Worm (Caenorhabditis elegans) whole organism, L1 larva: ENCODE measurements around the gene nhr-98.

Experiments
- C16A3.4 ChIP-seq: fragments of 150-350 bp; optimal IDR thresholded peaks from 2 replicates; lab custom pipeline; 2014; ENCODE audit warnings: missing biosample characterization, missing genetic modification characterization
- F16B12.6 ChIP-seq: fragments of 150-350 bp; optimal IDR thresholded peaks from 2 replicates; lab custom pipeline; 2014; ENCODE audit warnings: missing biosample characterization, missing genetic modification characterization
- Y116A8C.19 ChIP-seq: sonication (generic microtip); optimal IDR thresholded peaks from 2 replicates; lab custom pipeline; 2016; ENCODE audit warnings: missing compliant biosample characterization, missing genetic modification characterization, borderline replicate concordance
- alr-1 ChIP-seq: fragments of 200-800 bp; sonication (Bioruptor generic); optimal IDR thresholded peaks from 2 replicates; lab custom pipeline; 2018; ENCODE audit warnings: borderline replicate concordance, mild to moderate bottlenecking, missing genetic modification characterization, missing compliant biosample characterization
- aly-2 ChIP-seq: fragments of 150-350 bp; optimal IDR thresholded peaks from 2 replicates; lab custom pipeline; 2014; ENCODE audit warnings: missing biosample characterization, missing genetic modification characterization
- blmp-1 ChIP-seq: fragments of 150-350 bp; optimal IDR thresholded peaks from 2 replicates; lab custom pipeline; 2014; ENCODE audit warnings: missing biosample characterization, missing genetic modification characterization
- ceh-82 ChIP-seq, 3 experiments: fragments of 150-350 bp in 1 of 3; sonication (generic microtip) in 2 of 3; optimal IDR thresholded peaks; 2 replicates each; lab custom pipeline; 2014 to 2017; ENCODE audit warnings: missing biosample characterization in 3 of 3, missing genetic modification characterization in 3 of 3
- ceh-88 ChIP-seq: fragments of 200-800 bp; sonication (Bioruptor generic); IDR thresholded peaks from 2 replicates; pipeline ENCODE4 v1.3.6; 2022; ENCODE audit warnings: missing genetic modification characterization, missing compliant biosample characterization
- dsc-1 ChIP-seq: sonication (generic microtip); optimal IDR thresholded peaks from 2 replicates; lab custom pipeline; 2016; ENCODE audit warnings: mild to moderate bottlenecking, missing genetic modification characterization, missing compliant biosample characterization
- efl-1 ChIP-seq, 4 experiments: fragments of 150-350 bp; optimal IDR thresholded peaks in 3 of 4; peaks in 1 of 4; 1 replicate in 1 of 4; 2 replicates in 3 of 4; lab custom pipeline; 2014; ENCODE audit warnings: missing biosample characterization in 2 of 4, missing genetic modification characterization in 2 of 4, missing genetic modification reagents in 2 of 4
- egl-27 ChIP-seq, 2 experiments: fragments of 150-350 bp in 1 of 2; sonication (generic microtip); optimal IDR thresholded peaks; 3 replicates each; lab custom pipeline; 2017 to 2018; ENCODE audit warnings: missing biosample characterization in 2 of 2, missing genetic modification characterization in 2 of 2, missing genetic modification reagents in 2 of 2
- elt-2 ChIP-seq: sonication (generic microtip); optimal IDR thresholded peaks from 2 replicates; lab custom pipeline; 2016; ENCODE audit warnings: missing genetic modification characterization, mild to moderate bottlenecking, inconsistent platforms, missing compliant biosample characterization, missing genetic modification reagents
- elt-3 ChIP-seq, 6 experiments: fragments of 150-350 bp in 1 of 6; sonication (generic microtip); optimal IDR thresholded peaks; 2 replicates each; lab custom pipeline; 2017 to 2018; ENCODE audit warnings: missing biosample characterization in 6 of 6, missing genetic modification characterization in 6 of 6, inconsistent platforms in 1 of 6
- fkh-4 ChIP-seq: sonication (generic microtip); optimal IDR thresholded peaks from 2 replicates; lab custom pipeline; 2016; ENCODE audit warnings: missing compliant biosample characterization, missing genetic modification characterization, borderline replicate concordance
- fkh-8 ChIP-seq: sonication (generic microtip); optimal IDR thresholded peaks from 2 replicates; lab custom pipeline; 2016; ENCODE audit warnings: mild to moderate bottlenecking, missing genetic modification characterization, missing compliant biosample characterization
- fos-1 ChIP-seq: fragments of 150-350 bp; optimal IDR thresholded peaks from 2 replicates; lab custom pipeline; 2014; ENCODE audit warnings: missing biosample characterization, missing genetic modification characterization
- hpl-2 ChIP-seq: fragments of 150-350 bp; optimal IDR thresholded peaks from 2 replicates; lab custom pipeline; 2014; ENCODE audit warnings: missing biosample characterization, missing genetic modification reagents, missing genetic modification characterization
- lin-14 ChIP-seq: fragments of 200-800 bp; sonication (Bioruptor generic); optimal IDR thresholded peaks from 2 replicates; lab custom pipeline; 2018; ENCODE audit warnings: mild to moderate bottlenecking, missing genetic modification characterization, moderate library complexity, missing compliant biosample characterization
- lin-15B ChIP-seq: fragments of 150-350 bp; sonication (generic microtip); optimal IDR thresholded peaks from 3 replicates; lab custom pipeline; 2014; ENCODE audit warnings: missing biosample characterization, missing genetic modification characterization
- lin-35 ChIP-seq, 2 experiments: fragments of 150-350 bp; optimal IDR thresholded peaks; 2 replicates each; lab custom pipeline; 2014; ENCODE audit warnings: missing biosample characterization in 2 of 2, missing genetic modification characterization in 2 of 2, missing genetic modification reagents in 2 of 2
- lin-39 ChIP-seq: fragments of 150-350 bp; optimal IDR thresholded peaks from 2 replicates; lab custom pipeline; 2014; ENCODE audit warnings: missing biosample characterization, missing genetic modification reagents, missing genetic modification characterization
- mef-2 ChIP-seq: fragments of 150-350 bp; optimal IDR thresholded peaks from 2 replicates; lab custom pipeline; 2014; ENCODE audit warnings: missing biosample characterization, missing genetic modification characterization
- nhr-11 ChIP-seq: fragments of 150-350 bp; optimal IDR thresholded peaks from 2 replicates; lab custom pipeline; 2014; ENCODE audit warnings: missing biosample characterization, missing genetic modification characterization
- nhr-19 ChIP-seq: fragments of 200-800 bp; sonication (Bioruptor generic); conservative IDR thresholded peaks from 2 replicates; pipeline ENCODE4 v1.3.6; 2022; ENCODE audit warnings: missing genetic modification characterization, missing compliant biosample characterization
- nhr-20 ChIP-seq: sonication (generic microtip); optimal IDR thresholded peaks from 2 replicates; lab custom pipeline; 2016; ENCODE audit warnings: mild to moderate bottlenecking, missing genetic modification characterization, missing compliant biosample characterization
- nhr-28 ChIP-seq: fragments of 150-350 bp; optimal IDR thresholded peaks from 2 replicates; lab custom pipeline; 2014; ENCODE audit warnings: missing biosample characterization, missing genetic modification characterization
- nhr-71 ChIP-seq: sonication (generic microtip); optimal IDR thresholded peaks from 2 replicates; lab custom pipeline; 2016; ENCODE audit warnings: mild to moderate bottlenecking, missing genetic modification characterization, moderate library complexity, missing compliant biosample characterization
- nhr-77 ChIP-seq: fragments of 150-350 bp; optimal IDR thresholded peaks from 2 replicates; lab custom pipeline; 2014; ENCODE audit warnings: missing biosample characterization, missing genetic modification characterization
- nhr-84 ChIP-seq: sonication (generic microtip); optimal IDR thresholded peaks from 2 replicates; lab custom pipeline; 2017; ENCODE audit warnings: missing biosample characterization, missing genetic modification characterization
- nhr-85 ChIP-seq: sonication (generic microtip); peaks from one replicate; lab custom pipeline; 2016; ENCODE audit warnings: missing genetic modification characterization, inconsistent platforms, missing compliant biosample characterization
- nhr-90 ChIP-seq: sonication (generic microtip); optimal IDR thresholded peaks from 2 replicates; lab custom pipeline; 2016; ENCODE audit warnings: mild to moderate bottlenecking, missing genetic modification characterization, missing compliant biosample characterization; ENCODE audit not compliant: poor library complexity
- pag-3 ChIP-seq: sonication (generic microtip); optimal IDR thresholded peaks from 2 replicates; lab custom pipeline; 2017; ENCODE audit warnings: missing genetic modification characterization, mild to moderate bottlenecking, missing compliant biosample characterization, antibody characterized with exemption, borderline replicate concordance; ENCODE audit not compliant: insufficient read depth
- snpc-4 ChIP-seq: fragments of 150-350 bp; optimal IDR thresholded peaks from 2 replicates; lab custom pipeline; 2014; ENCODE audit warnings: missing biosample characterization, missing genetic modification characterization
- sox-4 ChIP-seq: sonication (generic microtip); optimal IDR thresholded peaks from 2 replicates; lab custom pipeline; 2016; ENCODE audit warnings: missing genetic modification characterization, missing compliant biosample characterization
- sptf-1 ChIP-seq: fragments of 150-350 bp; optimal IDR thresholded peaks from 2 replicates; lab custom pipeline; 2014; ENCODE audit warnings: missing biosample characterization, missing genetic modification characterization
- sup-37 ChIP-seq: fragments of 200-800 bp; sonication (Bioruptor generic); optimal IDR thresholded peaks from 2 replicates; lab custom pipeline; 2018; ENCODE audit warnings: mild to moderate bottlenecking, missing genetic modification characterization, missing compliant biosample characterization
- swsn-7 ChIP-seq: sonication (generic microtip); optimal IDR thresholded peaks from 2 replicates; lab custom pipeline; 2016; ENCODE audit warnings: missing genetic modification characterization, missing compliant biosample characterization
- unc-30 ChIP-seq: sonication (generic microtip); optimal IDR thresholded peaks from 2 replicates; lab custom pipeline; 2017; ENCODE audit warnings: missing biosample characterization, missing genetic modification characterization
- unc-86 ChIP-seq: sonication (generic microtip); optimal IDR thresholded peaks from 2 replicates; lab custom pipeline; 2016; ENCODE audit warnings: missing genetic modification characterization, missing compliant biosample characterization
- xbp-1 ChIP-seq: sonication (generic microtip); optimal IDR thresholded peaks from 2 replicates; lab custom pipeline; 2016; ENCODE audit warnings: missing genetic modification characterization, missing compliant biosample characterization
- ztf-11 ChIP-seq, 2 experiments: sonication (generic microtip); optimal IDR thresholded peaks; 2 replicates each; lab custom pipeline; 2016 to 2017; ENCODE audit warnings: missing genetic modification characterization in 2 of 2, missing biosample characterization in 1 of 2, missing compliant biosample characterization in 1 of 2

nhr-98 gene

DNA sequence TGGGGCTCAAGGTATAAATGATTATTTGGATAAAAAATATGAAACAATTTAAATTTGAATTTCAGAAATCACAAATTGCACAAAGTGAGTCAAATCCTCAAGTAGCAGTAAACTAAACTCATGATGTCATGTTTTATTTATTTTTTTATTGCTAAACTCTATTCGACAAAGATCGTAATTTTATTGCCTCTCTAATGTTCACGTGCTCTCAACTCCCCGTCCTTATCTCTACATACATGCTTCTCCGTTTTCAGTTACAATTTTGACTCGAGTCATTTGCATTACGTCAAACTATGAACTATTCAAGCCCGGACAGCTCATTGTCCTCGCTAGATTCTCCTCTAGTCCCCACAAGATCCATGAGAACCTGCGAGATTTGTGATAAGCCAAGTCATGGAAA is 20.8 kb downstream of the nhr-98 start, which contains the start of gene nhr-99:
Gene nhr-99 (plus strand): TSS at position 263 of the 400 bp plus-strand sequence.
- TF ChIP-seq ceh-82 (tag; optimal IDR thresholded peaks at IDR 0.05; lab: Kevin White, UChicago) (no peak), Y116A8C.19 (no peak), lin-15B (tag; lab: Kevin White, UChicago) (no peak), unc-86 (tag; lab: Kevin White, UChicago) (no peak), hpl-2 (GFP tag; lab: Kevin White, UChicago) (no peak), nhr-71 (no peak), elt-3 (tag; optimal IDR thresholded peaks at IDR 0.05; lab: Kevin White, UChicago) (no peak), fkh-4 (tag; lab: Kevin White, UChicago) (no peak), nhr-77 (tag; lab: Kevin White, UChicago) (no peak), elt-2 (tag; lab: Kevin White, UChicago) (peak; percentile 62), nhr-20 (peak; percentile 40), aly-2 (no peak), nhr-84 (no peak), sup-37 (GFP tag; lab: Kevin White, UChicago) (no peak), nhr-85 (tag; lab: Kevin White, UChicago) (no peak), egl-27 (tag; optimal IDR thresholded peaks at IDR 0.05; lab: Kevin White, UChicago) (no peak), lin-35 (GFP tag; optimal IDR thresholded peaks at IDR 0.05; lab: Kevin White, UChicago) (peak in 1 of 2 experiments; percentile 10), efl-1 (optimal IDR thresholded peaks at IDR 0.05; lab: Kevin White, UChicago) (no peak), efl-1 (GFP tag; optimal IDR thresholded peaks at IDR 0.05 in 1 of 2; lab: Kevin White, UChicago) (no peak), dsc-1 (no peak), snpc-4 (tag; lab: Kevin White, UChicago) (no peak), pag-3 (tag; lab: Kevin White, UChicago) (no peak), C16A3.4 (tag; lab: Kevin White, UChicago) (no peak)
- TF ChIP-seq, all 84 proteins: peak for 3

DNA sequence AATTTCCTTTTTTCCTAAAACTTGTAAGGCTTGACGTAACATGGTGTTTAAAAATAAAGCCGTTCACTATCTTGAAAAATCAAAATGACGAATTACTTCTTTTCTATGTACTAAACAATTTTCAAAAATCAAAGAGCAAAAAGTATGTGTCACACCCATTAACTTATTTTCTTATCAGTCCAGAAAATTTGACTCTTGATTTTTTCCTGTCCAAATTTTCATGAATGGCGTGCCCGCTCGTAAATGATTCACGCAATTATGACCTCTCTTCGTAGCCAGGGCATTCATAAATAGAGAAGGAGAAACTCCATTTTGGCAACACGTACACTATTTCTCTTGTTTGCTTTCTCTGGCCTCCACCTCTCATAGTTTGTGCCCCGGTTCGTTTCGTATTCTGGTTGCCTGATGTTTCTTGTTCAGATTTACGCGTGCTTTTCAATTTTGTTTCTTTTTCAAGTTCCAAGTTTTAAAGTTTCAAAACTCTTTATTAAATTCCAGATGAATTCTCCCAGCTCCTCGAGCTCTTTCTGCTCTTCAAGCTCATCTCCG is 24.1 kb downstream of the nhr-98 start, which contains the start of gene nhr-55:
Gene nhr-55 (plus strand): TSS at position 499 of the 549 bp plus-strand sequence.
- TF ChIP-seq fkh-8 (tag; lab: Kevin White, UChicago) (peak; percentile 5), fos-1 (tag; lab: Kevin White, UChicago) (no peak), mef-2 (tag; lab: Kevin White, UChicago) (no peak), swsn-7 (tag; lab: Kevin White, UChicago) (no peak), hpl-2 (GFP tag; lab: Kevin White, UChicago) (no peak), nhr-11 (tag; lab: Kevin White, UChicago) (no peak), efl-1 (optimal IDR thresholded peaks at IDR 0.05; lab: Kevin White, UChicago) (no peak), efl-1 (GFP tag; optimal IDR thresholded peaks at IDR 0.05 in 1 of 2; lab: Kevin White, UChicago) (no peak), elt-2 (tag; lab: Kevin White, UChicago) (peak; percentile 14), blmp-1 (tag; lab: Kevin White, UChicago) (no peak), lin-35 (GFP tag; optimal IDR thresholded peaks at IDR 0.05; lab: Kevin White, UChicago) (peak in 1 of 2 experiments; percentile 1), unc-30 (no peak), lin-14 (no peak), nhr-19 (no peak)
- TF ChIP-seq, all 84 proteins: peak for 3

DNA sequence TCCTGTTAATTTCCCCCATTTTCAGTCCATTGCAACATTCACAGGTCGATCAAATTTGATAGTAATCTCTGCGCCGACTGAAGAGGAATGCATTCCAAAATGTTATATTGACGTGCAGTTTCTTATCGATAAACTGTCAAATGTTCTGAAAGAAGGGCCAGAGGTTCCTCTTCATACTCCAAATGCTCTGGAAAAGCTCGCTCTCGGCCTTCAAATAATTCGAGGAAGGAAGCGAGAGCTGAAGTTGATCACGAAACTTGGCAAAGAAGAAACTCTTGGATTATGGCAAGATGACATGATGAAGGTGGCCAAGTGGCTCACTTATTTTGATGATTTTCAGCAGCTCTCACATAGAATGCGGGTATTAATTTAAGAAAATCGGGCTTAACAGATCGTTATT is 25.4 kb downstream of the nhr-98 start:
- TF ChIP-seq alr-1 (tag; lab: Kevin White, UChicago), result no peak

DNA sequence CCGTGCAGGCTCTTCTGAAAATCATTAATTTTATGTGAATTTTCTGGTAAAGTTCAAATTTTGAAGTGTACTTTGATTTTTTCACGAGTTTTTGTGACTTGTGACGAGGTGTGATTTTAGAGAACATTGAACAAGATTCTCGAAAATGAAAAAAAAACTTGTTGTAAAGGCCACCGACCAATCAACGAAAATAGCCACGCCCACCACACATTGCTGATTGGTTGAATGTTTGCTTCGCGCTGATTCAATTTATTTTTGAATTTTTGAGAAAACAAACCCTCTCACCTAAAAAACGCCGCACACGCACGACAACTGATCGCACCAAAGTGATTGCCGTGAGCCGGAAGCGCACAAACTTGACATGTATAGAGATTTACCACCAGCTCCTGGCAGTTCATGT is 29.2 kb downstream of the nhr-98 start:
- no peak for TF ChIP-seq xbp-1
- no peak for TF ChIP-seq unc-86 (tag; lab: Kevin White, UChicago)
- no peak for TF ChIP-seq nhr-77 (tag; lab: Kevin White, UChicago)
- no peak for TF ChIP-seq nhr-90
- no peak for TF ChIP-seq ceh-88 (GFP tag; lab: Robert Waterston, UW)
- no peak for TF ChIP-seq nhr-28 (tag; lab: Kevin White, UChicago)
- no peak for TF ChIP-seq sox-4 (tag; lab: Kevin White, UChicago)
- no peak for TF ChIP-seq sptf-1 (tag; lab: Kevin White, UChicago)
- no peak for TF ChIP-seq ztf-11 (tag; optimal IDR thresholded peaks at IDR 0.05; lab: Kevin White, UChicago)
- no peak for TF ChIP-seq F16B12.6 (tag; lab: Kevin White, UChicago)
- no peak for TF ChIP-seq lin-39
- TF ChIP-seq fos-1 (tag; lab: Kevin White, UChicago), result no peak
- TF ChIP-seq Y116A8C.19, result no peak
- no peak for TF ChIP-seq lin-14
